Fruit fly (Drosophila melanogaster) whole organism, embryonic: Measurements from ENCODE around the gene CG45099.

Experiments used
- Bgb ChIP-seq: fragments of 200-800 bp; sonication (Bioruptor generic); IDR thresholded peaks from 2 replicates; pipeline ENCODE4 v1.3.6; 2022; ENCODE audit warnings: missing biosample characterization, missing genetic modification characterization; ENCODE audit not compliant: partially characterized antibody
- Blimp-1 ChIP-seq: fragments of 200-800 bp; sonication (Bioruptor generic); optimal IDR thresholded peaks from 3 replicates; lab custom pipeline; 2018; ENCODE audit warnings: missing biosample characterization, missing genetic modification characterization, mild to moderate bottlenecking, moderate library complexity, missing genetic modification reagents
- Bteb2 ChIP-seq: fragments of 200-800 bp; sonication (Bioruptor generic); optimal IDR thresholded peaks from 2 replicates; lab custom pipeline; 2016; ENCODE audit warnings: missing biosample characterization, missing genetic modification characterization
- CG1024 ChIP-seq: fragments of 200-800 bp; sonication (Bioruptor generic); IDR thresholded peaks from 2 replicates; pipeline ENCODE4 v1.3.6; 2022; ENCODE audit warnings: missing biosample characterization, missing genetic modification characterization
- CG10321 ChIP-seq: fragments of 200-800 bp; sonication (Bioruptor generic); IDR thresholded peaks from 2 replicates; pipeline ENCODE4 v1.3.6; 2022; ENCODE audit warnings: missing biosample characterization, missing genetic modification characterization
- CG11504 ChIP-seq: fragments of 200-800 bp; sonication (Bioruptor generic); optimal IDR thresholded peaks from 3 replicates; lab custom pipeline; 2019; ENCODE audit warnings: missing biosample characterization, mild to moderate bottlenecking, missing genetic modification characterization, moderate library complexity
- CG1792 ChIP-seq: fragments of 200-800 bp; sonication (Bioruptor generic); optimal IDR thresholded peaks from 2 replicates; lab custom pipeline; 2016; ENCODE audit warnings: missing biosample characterization, missing genetic modification characterization
- CG2129 ChIP-seq: fragments of 200-800 bp; sonication (Bioruptor generic); IDR thresholded peaks from 2 replicates; pipeline ENCODE4 v1.3.6; 2022; ENCODE audit warnings: missing biosample characterization, missing genetic modification characterization; ENCODE audit not compliant: partially characterized antibody
- CG2202 ChIP-seq: fragments of 200-800 bp; sonication (Bioruptor generic); optimal IDR thresholded peaks from 2 replicates; lab custom pipeline; 2018; ENCODE audit warnings: missing biosample characterization, mild to moderate bottlenecking, missing genetic modification characterization
- CG3065 ChIP-seq: fragments of 200-800 bp; sonication (Bioruptor generic); optimal IDR thresholded peaks from 2 replicates; lab custom pipeline; 2016; ENCODE audit warnings: missing biosample characterization, missing genetic modification characterization
- CG4707 ChIP-seq: fragments of 200-800 bp; sonication (Bioruptor generic); optimal IDR thresholded peaks from 2 replicates; lab custom pipeline; 2018; ENCODE audit warnings: missing biosample characterization, mild to moderate bottlenecking, missing genetic modification characterization, moderate library complexity
- CG5245 ChIP-seq: fragments of 200-800 bp; sonication (Bioruptor generic); optimal IDR thresholded peaks from 3 replicates; lab custom pipeline; 2016; ENCODE audit warnings: missing biosample characterization, missing genetic modification characterization
- CG7271 ChIP-seq: fragments of 200-800 bp; sonication (Bioruptor generic); optimal IDR thresholded peaks from 2 replicates; lab custom pipeline; 2018; ENCODE audit warnings: missing biosample characterization, mild to moderate bottlenecking, missing genetic modification characterization, moderate library complexity
- CG8924 ChIP-seq: fragments of 200-800 bp; optimal IDR thresholded peaks from 3 replicates; lab custom pipeline; 2019; ENCODE audit warnings: missing biosample characterization, mild to moderate bottlenecking, missing genetic modification characterization, moderate library complexity
- CG9817 ChIP-seq: fragments of 200-800 bp; sonication (Bioruptor generic); optimal IDR thresholded peaks from 2 replicates; lab custom pipeline; 2018; ENCODE audit warnings: missing biosample characterization, mild to moderate bottlenecking, missing genetic modification characterization, moderate library complexity
- CoRest ChIP-seq: fragments of 200-800 bp; sonication (Bioruptor generic); optimal IDR thresholded peaks from 3 replicates; lab custom pipeline; 2018; ENCODE audit warnings: missing biosample characterization, mild to moderate bottlenecking, missing genetic modification characterization, moderate library complexity
- E2f2 ChIP-seq: fragments of 200-800 bp; sonication (Bioruptor generic); IDR thresholded peaks from 2 replicates; pipeline ENCODE4 v1.3.6; 2022; ENCODE audit warnings: missing biosample characterization, missing genetic modification characterization
- Fer1 ChIP-seq: fragments of 200-800 bp; sonication (Bioruptor generic); optimal IDR thresholded peaks from 2 replicates; lab custom pipeline; 2017; ENCODE audit warnings: missing biosample characterization, mild to moderate bottlenecking, missing genetic modification characterization
- HmgZ ChIP-seq: fragments of 200-800 bp; sonication (Bioruptor generic); optimal IDR thresholded peaks from 2 replicates; lab custom pipeline; 2018; ENCODE audit warnings: missing biosample characterization, mild to moderate bottlenecking, missing genetic modification characterization
- Hsf ChIP-seq: fragments of 200-800 bp; sonication (Bioruptor generic); optimal IDR thresholded peaks from 3 replicates; lab custom pipeline; 2016; ENCODE audit warnings: missing biosample characterization, missing genetic modification characterization
- Jarid2 ChIP-seq: fragments of 200-800 bp; sonication (Bioruptor generic); optimal IDR thresholded peaks from 3 replicates; lab custom pipeline; 2017; ENCODE audit warnings: mild to moderate bottlenecking, missing biosample characterization, missing genetic modification reagents, missing genetic modification characterization
- MTF-1 ChIP-seq: fragments of 200-800 bp; sonication (Bioruptor generic); optimal IDR thresholded peaks from 2 replicates; lab custom pipeline; 2018; ENCODE audit warnings: missing biosample characterization, mild to moderate bottlenecking, missing genetic modification characterization, borderline replicate concordance
- Pdp1 ChIP-seq, 2 experiments: fragments of 200-800 bp; sonication (Bioruptor generic); optimal IDR thresholded peaks; 3 replicates each; lab custom pipeline; 2016; ENCODE audit warnings: missing biosample characterization in 2 of 2, missing genetic modification characterization in 2 of 2, mild to moderate bottlenecking in 1 of 2, moderate library complexity in 1 of 2
- Side ChIP-seq: fragments of 200-800 bp; sonication (Bioruptor generic); optimal IDR thresholded peaks from 2 replicates; lab custom pipeline; 2016; ENCODE audit warnings: missing biosample characterization, missing genetic modification characterization
- Sry-β ChIP-seq: fragments of 200-800 bp; sonication (Bioruptor generic); optimal IDR thresholded peaks from 2 replicates; lab custom pipeline; 2018; ENCODE audit warnings: missing biosample characterization, mild to moderate bottlenecking, missing genetic modification characterization, moderate library complexity
- Vsx1 ChIP-seq: fragments of 200-800 bp; sonication (Bioruptor generic); optimal IDR thresholded peaks from 2 replicates; lab custom pipeline; 2017; ENCODE audit warnings: missing biosample characterization, mild to moderate bottlenecking, missing genetic modification characterization, missing genetic modification reagents
- Xbp1 ChIP-seq: fragments of 200-800 bp; sonication (Bioruptor generic); optimal IDR thresholded peaks from 3 replicates; lab custom pipeline; 2016; ENCODE audit warnings: missing biosample characterization, mild to moderate bottlenecking, missing genetic modification characterization
- ash1 ChIP-seq: fragments of 200-800 bp; sonication (Bioruptor generic); optimal IDR thresholded peaks from 2 replicates; lab custom pipeline; 2018; ENCODE audit warnings: missing biosample characterization, mild to moderate bottlenecking, missing genetic modification characterization
- cad ChIP-seq: fragments of >200 bp; optimal IDR thresholded peaks from 2 replicates; lab custom pipeline; 2017; ENCODE audit warnings: missing biosample characterization, missing genetic modification characterization
- exex ChIP-seq: fragments of 200-800 bp; sonication (Bioruptor generic); optimal IDR thresholded peaks from 4 replicates; lab custom pipeline; 2018; ENCODE audit warnings: missing biosample characterization, mild to moderate bottlenecking, missing genetic modification characterization, moderate library complexity
- ftz-f1 ChIP-seq: fragments of 200-800 bp; sonication (Bioruptor generic); optimal IDR thresholded peaks from 2 replicates; lab custom pipeline; 2016; ENCODE audit warnings: missing biosample characterization, missing genetic modification characterization
- gro ChIP-seq: fragments of 200-800 bp; sonication (Bioruptor generic); optimal IDR thresholded peaks from 2 replicates; lab custom pipeline; 2016; ENCODE audit warnings: missing biosample characterization, missing genetic modification characterization
- jumu ChIP-seq: fragments of 200-800 bp; sonication (Bioruptor generic); optimal IDR thresholded peaks from 3 replicates; lab custom pipeline; 2016; ENCODE audit warnings: missing biosample characterization, missing genetic modification characterization
- lilli ChIP-seq: fragments of 200-800 bp; sonication (Bioruptor generic); optimal IDR thresholded peaks from 3 replicates; lab custom pipeline; 2016; ENCODE audit warnings: missing biosample characterization, missing genetic modification characterization
- mld ChIP-seq: fragments of 200-800 bp; sonication (Bioruptor generic); IDR thresholded peaks from 3 replicates; pipeline ENCODE4 v1.3.6; 2022; ENCODE audit warnings: missing biosample characterization, missing genetic modification characterization; ENCODE audit not compliant: partially characterized antibody
- nau ChIP-seq: fragments of 200-800 bp; sonication (Bioruptor generic); optimal IDR thresholded peaks from 3 replicates; lab custom pipeline; 2017; ENCODE audit warnings: missing biosample characterization, mild to moderate bottlenecking, missing genetic modification characterization, missing genetic modification reagents
- pita ChIP-seq: fragments of 200-800 bp; sonication (Bioruptor generic); optimal IDR thresholded peaks from 2 replicates; lab custom pipeline; 2017; ENCODE audit warnings: missing biosample characterization, mild to moderate bottlenecking, missing genetic modification characterization
- prd ChIP-seq, 3 experiments: fragments of >200 bp in 2 of 3; fragments of 200-800 bp in 1 of 3; sonication (Bioruptor generic) in 1 of 3; optimal IDR thresholded peaks in 2 of 3; IDR thresholded peaks in 1 of 3; 2 replicates in 2 of 3; 3 replicates in 1 of 3; pipeline versions ENCODE4 v1.3.6 to Lab custom; 2017 to 2022; ENCODE audit warnings: missing biosample characterization in 1 of 3, missing genetic modification characterization in 1 of 3
- psq ChIP-seq: fragments of 200-800 bp; sonication (Bioruptor generic); optimal IDR thresholded peaks from 2 replicates; lab custom pipeline; 2017; ENCODE audit warnings: missing biosample characterization, missing genetic modification characterization
- repo ChIP-seq: fragments of 200-800 bp; sonication (Bioruptor generic); optimal IDR thresholded peaks from 2 replicates; lab custom pipeline; 2016; ENCODE audit warnings: missing biosample characterization, missing genetic modification characterization
- ro ChIP-seq: fragments of 200-800 bp; sonication (Bioruptor generic); IDR thresholded peaks from 2 replicates; pipeline ENCODE4 v1.3.6; 2022; ENCODE audit warnings: missing biosample characterization, missing genetic modification characterization
- run ChIP-seq: fragments of 200-800 bp; sonication (Bioruptor generic); optimal IDR thresholded peaks from 3 replicates; lab custom pipeline; 2018; ENCODE audit warnings: missing biosample characterization, mild to moderate bottlenecking, missing genetic modification characterization
- schlank ChIP-seq: fragments of 200-800 bp; sonication (Bioruptor generic); optimal IDR thresholded peaks from 2 replicates; lab custom pipeline; 2018; ENCODE audit warnings: missing biosample characterization, mild to moderate bottlenecking, missing genetic modification characterization
- sisA ChIP-seq: fragments of 200-800 bp; sonication (Bioruptor generic); IDR thresholded peaks from 2 replicates; pipeline ENCODE4 v1.3.6; 2022; ENCODE audit warnings: missing biosample characterization, missing genetic modification characterization
- ttk ChIP-seq: fragments of 200-800 bp; sonication (Bioruptor generic); IDR thresholded peaks from 2 replicates; pipeline ENCODE4 v2.1.2; 2022; ENCODE audit warnings: missing biosample characterization, missing genetic modification characterization
- usp ChIP-seq: fragments of >200 bp; optimal IDR thresholded peaks from 2 replicates; lab custom pipeline; 2017; ENCODE audit warnings: missing biosample characterization, missing genetic modification characterization
- vnd ChIP-seq: fragments of 200-800 bp; sonication (Bioruptor generic); IDR thresholded peaks from 3 replicates; pipeline ENCODE4 v1.3.6; 2022; ENCODE audit warnings: missing biosample characterization, missing genetic modification characterization; ENCODE audit not compliant: partially characterized antibody
- zen ChIP-seq: fragments of 200-800 bp; sonication (Bioruptor generic); optimal IDR thresholded peaks from 3 replicates; lab custom pipeline; 2018; ENCODE audit warnings: missing biosample characterization, mild to moderate bottlenecking, missing genetic modification characterization, moderate library complexity

CG45099 gene

DNA sequence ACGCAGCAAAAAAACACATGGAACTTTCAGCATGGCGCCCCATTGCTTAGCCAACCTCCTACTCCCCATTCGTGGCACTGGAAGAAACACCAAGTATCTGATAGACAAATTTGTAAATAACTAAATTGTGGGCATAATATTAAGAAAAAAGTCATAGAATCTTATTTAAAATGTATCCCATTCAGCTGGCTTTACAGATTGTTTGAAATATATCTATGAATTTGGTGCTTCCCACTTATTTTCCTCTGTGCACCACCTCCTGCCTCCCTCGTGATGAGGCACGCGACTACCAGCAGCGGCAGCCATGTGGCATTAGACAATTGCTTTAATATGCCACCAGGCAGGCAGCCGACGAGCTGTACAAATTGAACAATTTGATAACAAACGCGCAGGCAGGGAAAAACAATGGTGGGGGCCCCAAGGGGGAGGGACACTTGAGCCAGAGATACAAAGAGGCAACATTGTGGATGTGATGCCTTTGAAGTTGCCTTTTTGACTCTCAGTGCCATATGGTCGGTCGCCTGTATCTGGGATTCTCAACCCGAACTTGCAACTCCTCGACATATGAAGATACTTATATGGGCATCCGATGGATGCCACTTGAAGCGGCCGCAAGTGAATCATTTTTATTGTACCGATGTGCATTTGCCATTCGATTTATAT, 15.2 kb upstream of the CG45099 start (continued):
- TF ChIP-seq CG7271 (no peak), sisA (GFP tag; lab: Robert Waterston, UW) (peak; percentile 87), CG1792 (GFP tag; lab: Kevin White, UChicago) (peak; percentile 82), ro (GFP tag; lab: Robert Waterston, UW) (no peak), CG9817 (tag; lab: Kevin White, UChicago) (peak; percentile 77), CG10321 (peak; percentile 66), Fer1 (GFP tag; lab: Kevin White, UChicago) (peak; percentile 88), MTF-1 (GFP tag; lab: Kevin White, UChicago) (peak; percentile 34), gro (GFP tag; lab: Kevin White, UChicago) (peak; percentile 82), zen (tag; lab: Kevin White, UChicago) (peak; percentile 47), nau (GFP tag; lab: Kevin White, UChicago) (peak; percentile 66), Bgb (GFP tag; lab: Robert Waterston, UW) (0 out of 2 replicates have a peak, but pooled peaks have one; percentile 10), CG3065 (peak; percentile 13), mld (GFP tag; lab: Robert Waterston, UW) (no peak), schlank (tag; lab: Kevin White, UChicago) (peak; percentile 44), Blimp-1 (GFP tag; lab: Kevin White, UChicago) (peak; percentile 86), pita (GFP tag; lab: Kevin White, UChicago) (no peak), Bteb2 (GFP tag; lab: Kevin White, UChicago) (peak; percentile 77), Hsf (GFP tag; lab: Kevin White, UChicago) (peak; percentile 71), CG2202 (tag; lab: Kevin White, UChicago) (peak; percentile 47), lilli (GFP tag; lab: Kevin White, UChicago) (peak; percentile 76), Sry-β (GFP tag; lab: Kevin White, UChicago) (no peak), exex (tag; lab: Kevin White, UChicago) (peak; percentile 38), Xbp1 (GFP tag; lab: Kevin White, UChicago) (peak; percentile 82), CG1024 (GFP tag; lab: Robert Waterston, UW) (peak; percentile 51), jumu (GFP tag; lab: Kevin White, UChicago) (peak; percentile 81), prd (optimal IDR thresholded peaks at IDR 0.05; lab: Kevin White, UChicago) (no peak), prd (GFP tag; IDR thresholded peaks at IDR 0.05; lab: Robert Waterston, UW) (peak; percentile 89), usp (GFP tag; lab: Kevin White, UChicago) (no peak), HmgZ (tag; lab: Kevin White, UChicago) (peak; percentile 78), Vsx1 (GFP tag; lab: Kevin White, UChicago) (peak; percentile 47), CoRest (peak; percentile 80), CG8924 (tag; lab: Kevin White, UChicago) (peak; percentile 82), vnd (GFP tag; lab: Robert Waterston, UW) (no peak), cad (GFP tag; lab: Kevin White, UChicago) (no peak), ftz-f1 (peak; percentile 10), ttk (GFP tag; lab: Robert Waterston, UW) (peak; percentile 85), ash1 (no peak), E2f2 (GFP tag; lab: Robert Waterston, UW) (peak; percentile 56), repo (GFP tag; lab: Kevin White, UChicago) (peak; percentile 45), CG4707 (GFP tag; lab: Kevin White, UChicago) (peak; percentile 62), CG11504 (tag; lab: Kevin White, UChicago) (peak; percentile 86), Side (GFP tag; lab: Kevin White, UChicago) (peak; percentile 72), run (tag; lab: Kevin White, UChicago) (peak; percentile 70), psq (GFP tag; lab: Kevin White, UChicago) (peak; percentile 8), Pdp1 (GFP tag; optimal IDR thresholded peaks at IDR 0.05; lab: Kevin White, UChicago) (peak; percentile 60 to 80), Jarid2 (GFP tag; lab: Kevin White, UChicago) (peak; percentile 52), CG2129 (GFP tag; lab: Robert Waterston, UW) (no peak), CG5245 (GFP tag; lab: Kevin White, UChicago) (peak; percentile 62)
